Worm (Caenorhabditis elegans): ENCODE data around the gene fbxc-47.

fbxc-47 gene

DNA sequence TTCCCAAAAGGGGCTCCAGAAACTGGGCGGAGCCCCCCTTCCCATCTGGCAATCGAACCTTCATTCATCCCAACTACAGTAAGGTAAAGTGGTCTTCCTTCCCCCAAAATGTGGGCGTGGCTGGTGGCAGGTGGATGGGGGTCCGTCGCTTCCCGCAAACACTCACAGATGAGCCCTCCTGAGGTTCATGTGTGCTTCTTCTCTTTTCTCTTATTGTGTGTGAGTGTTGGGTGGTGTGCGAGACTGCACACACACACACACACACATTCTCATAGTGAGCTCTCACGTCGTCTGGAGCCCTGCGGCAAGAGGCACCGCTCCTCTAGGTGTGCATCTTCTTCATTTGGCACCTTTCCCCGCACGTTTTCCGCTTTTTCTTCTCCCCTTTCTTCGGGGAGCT, 49.3 kb downstream of the fbxc-47 start:
- TF ChIP-seq lin-14 (GFP tag; optimal IDR thresholded peaks at IDR 0.05) (peak; percentile 25), dsc-1 (tag; optimal IDR thresholded peaks at IDR 0.05) (peak; percentile 16), C04F5.9 (tag; optimal IDR thresholded peaks at IDR 0.05) (no peak), rnt-1 (tag; optimal IDR thresholded peaks at IDR 0.05) (no peak)

DNA sequence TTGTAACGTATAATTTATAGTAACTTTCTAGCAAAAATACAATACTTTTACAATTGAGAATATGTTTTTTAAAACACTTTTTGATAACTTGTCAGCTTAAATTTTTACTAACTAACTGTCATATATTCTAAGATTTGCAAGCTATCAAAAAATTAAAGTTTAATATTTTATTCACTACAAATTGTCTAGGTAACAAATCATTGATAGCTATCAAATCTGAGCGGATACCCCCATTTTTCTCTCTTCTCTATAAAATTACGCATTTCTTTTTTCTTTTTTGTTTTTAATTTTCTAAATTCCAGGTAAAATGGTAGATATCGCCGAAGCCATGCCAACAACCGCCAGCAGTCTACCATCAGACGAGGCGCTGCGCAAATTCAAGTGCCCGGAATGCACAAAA, 50.2 kb downstream of the fbxc-47 start, which contains the start of gene zag-1:
TSS of gene zag-1 (plus strand) at position 301 of the 400 bp plus-strand sequence.
- TF ChIP-seq unc-98 (GFP tag; IDR thresholded peaks at IDR 0.05), result no peak
- no peak for TF ChIP-seq ztf-11 (tag; optimal IDR thresholded peaks at IDR 0.05)

DNA sequence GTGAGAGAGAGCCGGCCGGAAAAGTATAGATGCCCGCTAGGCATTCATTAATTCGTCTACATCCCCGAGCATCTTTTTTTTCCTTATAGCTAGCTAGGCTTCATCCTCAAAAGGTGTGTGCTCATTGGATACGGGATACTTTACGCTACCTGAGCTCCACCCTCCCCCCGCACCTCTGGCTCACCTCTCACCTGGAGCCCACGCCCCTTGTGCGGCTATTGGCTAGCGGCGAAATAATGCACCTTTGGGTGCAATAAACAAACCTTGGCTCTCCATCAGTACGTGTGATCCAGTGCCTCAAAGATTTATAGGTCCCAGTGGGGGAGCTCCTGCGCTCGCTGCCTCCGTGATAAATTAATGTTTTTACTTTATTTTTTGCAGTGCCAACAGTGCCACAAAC, 50.9 kb downstream of the fbxc-47 start:
- TF ChIP-seq C34B4.2 (tag; optimal IDR thresholded peaks at IDR 0.05), result no peak
- TF ChIP-seq nhr-84 (tag; optimal IDR thresholded peaks at IDR 0.05), result no peak
- TF ChIP-seq fkh-10 (GFP tag; optimal IDR thresholded peaks at IDR 0.05), result no peak
- no peak for TF ChIP-seq skn-1 (tag; optimal IDR thresholded peaks at IDR 0.05)
- TF ChIP-seq nhr-237 (tag; optimal IDR thresholded peaks at IDR 0.05), result no peak
- TF ChIP-seq efl-3 (GFP tag; optimal IDR thresholded peaks at IDR 0.05), result no peak
- no peak for TF ChIP-seq egl-13 (tag; optimal IDR thresholded peaks at IDR 0.05)
- TF ChIP-seq ceh-90 (tag; optimal IDR thresholded peaks at IDR 0.05), result no peak
- TF ChIP-seq zip-4 (GFP tag; optimal IDR thresholded peaks at IDR 0.05), result no peak
- no peak for TF ChIP-seq nhr-19 (GFP tag; conservative IDR thresholded peaks at IDR 0.05)
- TF ChIP-seq ces-1 (GFP tag; optimal IDR thresholded peaks at IDR 0.05), result no peak
- no peak for TF ChIP-seq alr-1 (tag; optimal IDR thresholded peaks at IDR 0.05; ENCODE audit: borderline replicate concordance)
- no peak for TF ChIP-seq nhr-11 (tag; optimal IDR thresholded peaks at IDR 0.05)

Data from whole organism, L1 larva.